Fruit fly (Drosophila melanogaster) whole organism, adult: ENCODE data around the gene Pcyt2.

Experiments
- CG11617 ChIP-seq: fragments of 200-800 bp; sonication (Bioruptor generic); optimal IDR thresholded peaks from 2 replicates; lab custom pipeline; 2017; ENCODE audit warnings: mild to moderate bottlenecking, missing biosample characterization, missing genetic modification reagents, missing genetic modification characterization
- CG12768 ChIP-seq: fragments of 200-800 bp; sonication (Bioruptor generic); optimal IDR thresholded peaks from 2 replicates; lab custom pipeline; 2017; ENCODE audit warnings: missing biosample characterization, missing genetic modification characterization, mild to moderate bottlenecking, moderate library complexity, missing genetic modification reagents
- CG14711 ChIP-seq: fragments of 200-800 bp; sonication (Bioruptor generic); optimal IDR thresholded peaks from 2 replicates; lab custom pipeline; 2018; ENCODE audit warnings: missing biosample characterization, mild to moderate bottlenecking, missing genetic modification characterization, moderate library complexity
- CG1620 ChIP-seq: fragments of 200-800 bp; sonication (Bioruptor generic); optimal IDR thresholded peaks from 2 replicates; lab custom pipeline; 2016; ENCODE audit warnings: missing biosample characterization, missing genetic modification characterization
- CG33017 ChIP-seq: fragments of 200-800 bp; sonication (Bioruptor generic); optimal IDR thresholded peaks from 2 replicates; lab custom pipeline; 2018; ENCODE audit warnings: missing biosample characterization, mild to moderate bottlenecking, missing genetic modification characterization, moderate library complexity
- CG5204 ChIP-seq: fragments of 200-800 bp; sonication (Bioruptor generic); optimal IDR thresholded peaks from 2 replicates; lab custom pipeline; 2016; ENCODE audit warnings: missing biosample characterization, missing genetic modification characterization
- CG7045 ChIP-seq: fragments of 200-800 bp; sonication (Bioruptor generic); optimal IDR thresholded peaks from 2 replicates; lab custom pipeline; 2017; ENCODE audit warnings: missing biosample characterization, mild to moderate bottlenecking, missing genetic modification characterization
- CG7101 ChIP-seq: fragments of 200-800 bp; sonication (Bioruptor generic); optimal IDR thresholded peaks from 2 replicates; lab custom pipeline; 2018; ENCODE audit warnings: missing biosample characterization, mild to moderate bottlenecking, missing genetic modification characterization, moderate library complexity
- Clk ChIP-seq: fragments of 200-800 bp; sonication (Bioruptor generic); optimal IDR thresholded peaks from 2 replicates; lab custom pipeline; 2017; ENCODE audit warnings: missing biosample characterization, missing genetic modification characterization
- Crg-1 ChIP-seq: fragments of 200-800 bp; sonication (Bioruptor generic); optimal IDR thresholded peaks from 2 replicates; lab custom pipeline; 2016; ENCODE audit warnings: missing biosample characterization, missing genetic modification characterization
- Hr96 ChIP-seq: fragments of 200-800 bp; sonication (Bioruptor generic); optimal IDR thresholded peaks from 2 replicates; lab custom pipeline; 2016; ENCODE audit warnings: missing biosample characterization, missing genetic modification characterization
- Mnt ChIP-seq: fragments of 200-800 bp; sonication (Bioruptor generic); optimal IDR thresholded peaks from 2 replicates; lab custom pipeline; 2016; ENCODE audit warnings: missing biosample characterization, mild to moderate bottlenecking, missing genetic modification characterization
- bab1 ChIP-seq: fragments of 200-800 bp; sonication (Bioruptor generic); optimal IDR thresholded peaks from 3 replicates; lab custom pipeline; 2019; ENCODE audit warnings: missing biosample characterization, mild to moderate bottlenecking, missing genetic modification characterization, moderate library complexity
- cic ChIP-seq: fragments of 200-800 bp; sonication (Bioruptor generic); optimal IDR thresholded peaks from 2 replicates; lab custom pipeline; 2017; ENCODE audit warnings: missing biosample characterization, mild to moderate bottlenecking, missing genetic modification characterization, moderate library complexity
- cnc ChIP-seq, 2 experiments: fragments of >200 bp; optimal IDR thresholded peaks; 2 replicates each; lab custom pipeline; 2017
- kay ChIP-seq: fragments of 200-800 bp; sonication (Bioruptor generic); peaks from one replicate; lab custom pipeline; 2016; ENCODE audit warnings: missing biosample characterization, missing genetic modification characterization, borderline replicate concordance
- ovo ChIP-seq: fragments of 200-800 bp; sonication (Bioruptor generic); optimal IDR thresholded peaks from 2 replicates; lab custom pipeline; 2016; ENCODE audit warnings: missing biosample characterization, missing genetic modification characterization
- pad ChIP-seq: fragments of 200-800 bp; sonication (Bioruptor generic); optimal IDR thresholded peaks from 3 replicates; lab custom pipeline; 2017; ENCODE audit warnings: missing biosample characterization, missing genetic modification characterization, mild to moderate bottlenecking, moderate library complexity, missing genetic modification reagents
- tj ChIP-seq: fragments of 200-800 bp; sonication (Bioruptor generic); optimal IDR thresholded peaks from 3 replicates; lab custom pipeline; 2017; ENCODE audit warnings: missing biosample characterization, mild to moderate bottlenecking, missing genetic modification characterization, moderate library complexity
- toe ChIP-seq: fragments of 200-800 bp; sonication (Bioruptor generic); optimal IDR thresholded peaks from 2 replicates; lab custom pipeline; 2016; ENCODE audit warnings: missing biosample characterization, missing genetic modification characterization

Pcyt2 gene

dm6 chr3L:1553193-1553592 is at the start of gene Pcyt2:
TSS of gene Pcyt2 (plus strand) at chr3L:1553493.
- TF ChIP-seq toe (GFP tag; lab: Kevin White, UChicago): no peak
- TF ChIP-seq ovo (GFP tag; lab: Kevin White, UChicago): no peak
- TF ChIP-seq CG7101 (tag; lab: Kevin White, UChicago): no peak
- no peak for TF ChIP-seq cnc (optimal IDR thresholded peaks at IDR 0.05; lab: Kevin White, UChicago)
- TF ChIP-seq tj (GFP tag; lab: Kevin White, UChicago): no peak
- no peak for TF ChIP-seq CG14711 (tag; lab: Kevin White, UChicago)
- TF ChIP-seq Crg-1 (GFP tag; lab: Kevin White, UChicago): no peak
- no peak for TF ChIP-seq Hr96 (GFP tag; lab: Kevin White, UChicago)
- no peak for TF ChIP-seq CG11617 (GFP tag; lab: Kevin White, UChicago)
- TF ChIP-seq CG5204: no peak
- no peak for TF ChIP-seq pad (GFP tag; lab: Kevin White, UChicago)

dm6 chr3L:1515820-1516540 is 37.3 kb upstream of the Pcyt2 start:
- TF ChIP-seq CG1620 (GFP tag; lab: Kevin White, UChicago) (no peak), CG12768 (GFP tag; lab: Kevin White, UChicago) (no peak), cic (no peak), CG33017 (tag; lab: Kevin White, UChicago) (peak; percentile 46), bab1 (peak; percentile 82), CG7045 (GFP tag; lab: Kevin White, UChicago) (peak; percentile 26), Crg-1 (GFP tag; lab: Kevin White, UChicago) (peak; percentile 36), tj (GFP tag; lab: Kevin White, UChicago) (peak; percentile 91), Clk (GFP tag; lab: Kevin White, UChicago) (no peak), kay (GFP tag; lab: Kevin White, UChicago) (no peak), CG11617 (GFP tag; lab: Kevin White, UChicago) (peak; percentile 52), cnc (optimal IDR thresholded peaks at IDR 0.05; lab: Kevin White, UChicago) (no peak), CG7101 (tag; lab: Kevin White, UChicago) (peak; percentile 60), Mnt (GFP tag; lab: Kevin White, UChicago) (peak; percentile 10), pad (GFP tag; lab: Kevin White, UChicago) (no peak), toe (GFP tag; lab: Kevin White, UChicago) (no peak), CG5204 (peak; percentile 21), Hr96 (GFP tag; lab: Kevin White, UChicago) (peak; percentile 35), ovo (GFP tag; lab: Kevin White, UChicago) (no peak), CG14711 (tag; lab: Kevin White, UChicago) (peak; percentile 34)

- TF ChIP-seq CG12768 (GFP tag; lab: Kevin White, UChicago) (peak; percentile 13), CG14711 (tag; lab: Kevin White, UChicago) (peak; percentile 74), pad (GFP tag; lab: Kevin White, UChicago) (no peak), toe (GFP tag; lab: Kevin White, UChicago) (peak; percentile 0), tj (GFP tag; lab: Kevin White, UChicago) (peak; percentile 43), cnc (optimal IDR thresholded peaks at IDR 0.05; lab: Kevin White, UChicago) (no peak), Hr96 (GFP tag; lab: Kevin White, UChicago) (no peak), ovo (GFP tag; lab: Kevin White, UChicago) (peak; percentile 24)
These were observed 36.5 kb upstream of the Pcyt2 start, which contains the start of gene cue for dm6 chr3L:1516631-1517273. TSS of gene cue (minus strand) at chr3L:1517271.

dm6 chr3L:1517274-1518047 is 35.8 kb upstream of the Pcyt2 start:
- TF ChIP-seq CG33017 (tag; lab: Kevin White, UChicago) (no peak), bab1 (peak; percentile 3), CG5204 (peak; percentile 65), pad (GFP tag; lab: Kevin White, UChicago) (peak; percentile 98), tj (GFP tag; lab: Kevin White, UChicago) (peak; percentile 13), ovo (GFP tag; lab: Kevin White, UChicago) (peak; percentile 65), CG14711 (tag; lab: Kevin White, UChicago) (peak; percentile 99), Crg-1 (GFP tag; lab: Kevin White, UChicago) (peak; percentile 75), Hr96 (GFP tag; lab: Kevin White, UChicago) (peak; percentile 68), toe (GFP tag; lab: Kevin White, UChicago) (peak; percentile 55), Mnt (GFP tag; lab: Kevin White, UChicago) (peak; percentile 50), CG11617 (GFP tag; lab: Kevin White, UChicago) (peak; percentile 62), CG1620 (GFP tag; lab: Kevin White, UChicago) (peak; percentile 81), kay (GFP tag; lab: Kevin White, UChicago) (no peak), cnc (optimal IDR thresholded peaks at IDR 0.05; lab: Kevin White, UChicago) (no peak), cic (no peak), CG7101 (tag; lab: Kevin White, UChicago) (peak; percentile 60), Clk (GFP tag; lab: Kevin White, UChicago) (peak; percentile 61), CG12768 (GFP tag; lab: Kevin White, UChicago) (no peak), CG7045 (GFP tag; lab: Kevin White, UChicago) (no peak)
